Worm (Caenorhabditis elegans) whole organism, L2 larva: Measurements from ENCODE around the gene tag-243.

Experiments
- C34F6.9 ChIP-seq: fragments of 150-350 bp; optimal IDR thresholded peaks from 2 replicates; lab custom pipeline; 2014; ENCODE audit warnings: missing biosample characterization, missing genetic modification characterization
- R02D3.7 ChIP-seq: fragments of 150-350 bp; optimal IDR thresholded peaks from 2 replicates; lab custom pipeline; 2014; ENCODE audit warnings: missing biosample characterization, missing genetic modification characterization
- Y55F3AM.14 ChIP-seq: fragments of 200-800 bp; sonication (Bioruptor generic); optimal IDR thresholded peaks from 2 replicates; lab custom pipeline; 2018; ENCODE audit warnings: mild to moderate bottlenecking, missing genetic modification characterization, missing compliant biosample characterization
- ZK546.5 ChIP-seq: sonication (generic microtip); optimal IDR thresholded peaks from 2 replicates; lab custom pipeline; 2017; ENCODE audit warnings: missing biosample characterization, missing genetic modification characterization
- alr-1 ChIP-seq: fragments of 150-350 bp; optimal IDR thresholded peaks from 2 replicates; lab custom pipeline; 2014; ENCODE audit warnings: missing biosample characterization, missing genetic modification characterization
- ama-1 ChIP-seq: fragments of 150-350 bp; optimal IDR thresholded peaks from 2 replicates; lab custom pipeline; 2018; ENCODE audit warnings: inconsistent platforms
- blmp-1 ChIP-seq: sonication (generic microtip); optimal IDR thresholded peaks from 2 replicates; lab custom pipeline; 2017; ENCODE audit warnings: missing genetic modification characterization, mild to moderate bottlenecking, missing compliant biosample characterization, antibody characterized with exemption, moderate library complexity; ENCODE audit not compliant: insufficient read depth
- ceh-16 ChIP-seq: fragments of 150-350 bp; optimal IDR thresholded peaks from 2 replicates; lab custom pipeline; 2014; ENCODE audit warnings: missing biosample characterization, missing genetic modification characterization
- ceh-82 ChIP-seq: fragments of 150-350 bp; optimal IDR thresholded peaks from 2 replicates; lab custom pipeline; 2014; ENCODE audit warnings: missing biosample characterization, missing genetic modification characterization
- crh-2 ChIP-seq: sonication (generic microtip); optimal IDR thresholded peaks from 2 replicates; lab custom pipeline; 2017; ENCODE audit warnings: missing biosample characterization, missing genetic modification characterization
- dmd-4 ChIP-seq: sonication (generic microtip); optimal IDR thresholded peaks from 2 replicates; lab custom pipeline; 2017; ENCODE audit warnings: missing biosample characterization, missing genetic modification characterization
- elt-1 ChIP-seq: fragments of 150-350 bp; optimal IDR thresholded peaks from 2 replicates; lab custom pipeline; 2014; ENCODE audit warnings: missing biosample characterization, missing genetic modification characterization
- elt-3 ChIP-seq: sonication (generic microtip); optimal IDR thresholded peaks from 2 replicates; lab custom pipeline; 2017; ENCODE audit warnings: missing biosample characterization, missing genetic modification characterization
- fos-1 ChIP-seq: fragments of 150-350 bp; optimal IDR thresholded peaks from 2 replicates; lab custom pipeline; 2014; ENCODE audit warnings: missing biosample characterization, missing genetic modification characterization
- gmeb-1 ChIP-seq: fragments of 150-350 bp; optimal IDR thresholded peaks from 2 replicates; lab custom pipeline; 2014; ENCODE audit warnings: missing biosample characterization, missing genetic modification characterization
- lin-11 ChIP-seq: fragments of 150-350 bp; sonication (generic microtip); optimal IDR thresholded peaks from 2 replicates; lab custom pipeline; 2014; ENCODE audit warnings: missing biosample characterization, missing genetic modification characterization, inconsistent platforms, mixed read lengths
- lin-39 ChIP-seq: fragments of 150-350 bp; optimal IDR thresholded peaks from 2 replicates; lab custom pipeline; 2014; ENCODE audit warnings: missing biosample characterization, missing genetic modification reagents, missing genetic modification characterization
- lsy-2 ChIP-seq, 2 experiments: fragments of 150-350 bp in 1 of 2; sonication (generic microtip) in 1 of 2; optimal IDR thresholded peaks; 2 replicates each; lab custom pipeline; 2014 to 2017; ENCODE audit warnings: missing biosample characterization in 2 of 2, missing genetic modification characterization in 2 of 2
- mab-5 ChIP-seq: fragments of 150-350 bp; optimal IDR thresholded peaks from 2 replicates; lab custom pipeline; 2014; ENCODE audit warnings: missing biosample characterization, missing genetic modification characterization
- mbf-1 ChIP-seq: sonication (generic microtip); optimal IDR thresholded peaks from 2 replicates; lab custom pipeline; 2017; ENCODE audit warnings: missing biosample characterization, missing genetic modification characterization
- mdl-1 ChIP-seq, 2 experiments: fragments of 150-350 bp in 1 of 2; sonication (generic microtip) in 1 of 2; optimal IDR thresholded peaks; 2 replicates each; lab custom pipeline; 2017; ENCODE audit warnings: missing biosample characterization in 2 of 2, missing genetic modification characterization in 2 of 2
- nhr-10 ChIP-seq: sonication (generic microtip); optimal IDR thresholded peaks from 2 replicates; lab custom pipeline; 2017; ENCODE audit warnings: missing biosample characterization, missing genetic modification characterization
- nhr-11 ChIP-seq: fragments of 150-350 bp; optimal IDR thresholded peaks from 2 replicates; lab custom pipeline; 2014; ENCODE audit warnings: missing biosample characterization, missing genetic modification characterization
- nhr-12 ChIP-seq: fragments of 150-350 bp; optimal IDR thresholded peaks from 2 replicates; lab custom pipeline; 2014; ENCODE audit warnings: missing biosample characterization, missing genetic modification characterization
- nhr-23 ChIP-seq: fragments of 150-350 bp; optimal IDR thresholded peaks from 2 replicates; lab custom pipeline; 2014; ENCODE audit warnings: missing biosample characterization, missing genetic modification reagents, missing genetic modification characterization
- nhr-237 ChIP-seq: fragments of 150-350 bp; optimal IDR thresholded peaks from 2 replicates; lab custom pipeline; 2014; ENCODE audit warnings: missing biosample characterization, missing genetic modification characterization
- peb-1 ChIP-seq: fragments of 150-350 bp; optimal IDR thresholded peaks from 2 replicates; lab custom pipeline; 2014; ENCODE audit warnings: missing biosample characterization, missing genetic modification characterization
- sem-4 ChIP-seq: fragments of 150-350 bp; optimal IDR thresholded peaks from 2 replicates; lab custom pipeline; 2014; ENCODE audit warnings: missing biosample characterization, missing genetic modification reagents, missing genetic modification characterization
- skn-1 ChIP-seq: sonication (generic microtip); optimal IDR thresholded peaks from 2 replicates; lab custom pipeline; 2017; ENCODE audit warnings: missing biosample characterization, missing genetic modification characterization
- sma-3 ChIP-seq: sonication (generic microtip); optimal IDR thresholded peaks from 2 replicates; lab custom pipeline; 2016; ENCODE audit warnings: missing genetic modification reagents, missing genetic modification characterization, missing compliant biosample characterization
- sma-9 ChIP-seq, 2 experiments: fragments of 150-350 bp in 1 of 2; sonication (generic microtip) in 1 of 2; optimal IDR thresholded peaks; 2 replicates each; lab custom pipeline; 2014 to 2016; ENCODE audit warnings: missing genetic modification characterization in 2 of 2, mild to moderate bottlenecking in 1 of 2, missing biosample characterization in 1 of 2, missing compliant biosample characterization in 1 of 2, missing genetic modification reagents in 1 of 2, moderate library complexity in 1 of 2
- snpc-4 ChIP-seq: fragments of 150-350 bp; optimal IDR thresholded peaks from 2 replicates; lab custom pipeline; 2014; ENCODE audit warnings: missing biosample characterization, missing genetic modification characterization
- unc-39 ChIP-seq: fragments of 150-350 bp; optimal IDR thresholded peaks from 2 replicates; lab custom pipeline; 2014; ENCODE audit warnings: missing biosample characterization, missing genetic modification characterization
- unc-55 ChIP-seq: fragments of 150-350 bp; sonication (generic microtip); optimal IDR thresholded peaks from 3 replicates; lab custom pipeline; 2014; ENCODE audit warnings: missing biosample characterization, missing genetic modification reagents, missing genetic modification characterization
- unc-62 ChIP-seq: fragments of 150-350 bp; optimal IDR thresholded peaks from 2 replicates; lab custom pipeline; 2014; ENCODE audit warnings: missing biosample characterization, missing genetic modification reagents, missing genetic modification characterization
- zag-1 ChIP-seq: fragments of 150-350 bp; optimal IDR thresholded peaks from 2 replicates; lab custom pipeline; 2014; ENCODE audit warnings: missing biosample characterization, missing genetic modification characterization
- ztf-1 ChIP-seq: fragments of 200-800 bp; sonication (Bioruptor generic); conservative IDR thresholded peaks from 2 replicates; pipeline ENCODE4 v1.3.6; 2022; ENCODE audit warnings: missing genetic modification characterization, missing compliant biosample characterization
- ztf-11 ChIP-seq: sonication (generic microtip); optimal IDR thresholded peaks from 2 replicates; lab custom pipeline; 2017; ENCODE audit warnings: missing biosample characterization, missing genetic modification characterization
- ztf-4 ChIP-seq: fragments of 150-350 bp; optimal IDR thresholded peaks from 2 replicates; lab custom pipeline; 2014; ENCODE audit warnings: missing biosample characterization, missing genetic modification characterization

tag-243 gene

DNA sequence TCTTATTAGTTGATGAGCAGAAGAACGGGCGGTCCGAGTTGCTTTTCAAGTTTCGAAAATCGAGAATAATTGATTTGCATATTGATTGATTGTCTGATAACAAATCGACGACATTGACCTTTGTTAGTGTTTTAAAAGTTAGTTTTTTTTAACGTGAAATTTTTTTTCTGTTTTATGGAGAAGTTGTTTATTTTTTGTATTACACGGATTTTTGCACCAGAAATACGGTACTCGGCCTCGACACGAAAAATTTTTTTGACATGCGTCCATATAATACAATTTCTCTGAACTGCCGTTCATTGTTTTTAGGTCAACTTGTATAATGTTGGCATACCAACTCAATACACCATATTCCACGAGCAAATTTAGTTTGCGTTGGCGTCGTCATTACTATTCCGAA is 32.9 kb downstream of the tag-243 start, which contains the start of gene T23F11.2:
TSS of gene T23F11.2 (minus strand) at position 101 of the 400 bp plus-strand sequence.
- TF ChIP-seq Y55F3AM.14 (GFP tag; lab: Kevin White, UChicago) (no peak), gmeb-1 (tag; lab: Kevin White, UChicago) (no peak), nhr-12 (no peak), nhr-11 (no peak), R02D3.7 (tag; lab: Kevin White, UChicago) (no peak), mbf-1 (tag; lab: Kevin White, UChicago) (no peak), ztf-1 (GFP tag; lab: Robert Waterston, UW) (no peak), nhr-10 (tag; lab: Kevin White, UChicago) (no peak), sma-9 (GFP tag; optimal IDR thresholded peaks at IDR 0.05; lab: Kevin White, UChicago) (no peak), sma-9 (tag; optimal IDR thresholded peaks at IDR 0.05; lab: Kevin White, UChicago) (no peak), unc-62 (GFP tag; lab: Kevin White, UChicago) (no peak)

DNA sequence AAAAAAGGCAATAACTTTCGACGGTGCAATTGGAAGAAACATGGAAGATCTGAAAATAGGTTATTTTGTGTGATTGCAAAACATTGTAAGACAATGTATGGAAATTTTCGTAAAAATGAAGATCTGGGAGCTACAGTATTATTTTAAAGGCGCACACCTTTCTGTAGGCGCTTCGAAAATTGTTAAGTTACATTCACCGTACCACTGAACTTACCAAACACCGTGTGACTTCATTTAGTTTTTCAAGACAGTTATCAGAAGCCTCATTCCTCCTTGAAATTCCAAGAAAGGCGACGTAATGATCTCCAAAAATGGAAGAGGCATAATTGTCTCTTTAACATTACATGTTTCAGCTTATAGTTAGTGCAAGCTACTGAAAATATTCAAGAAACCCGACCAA is 34.3 kb downstream of the tag-243 start:
- TF ChIP-seq lin-11 (tag; lab: Kevin White, UChicago) (no peak), ztf-4 (peak; percentile 17), nhr-12 (no peak), ztf-1 (GFP tag; lab: Robert Waterston, UW) (no peak)

DNA sequence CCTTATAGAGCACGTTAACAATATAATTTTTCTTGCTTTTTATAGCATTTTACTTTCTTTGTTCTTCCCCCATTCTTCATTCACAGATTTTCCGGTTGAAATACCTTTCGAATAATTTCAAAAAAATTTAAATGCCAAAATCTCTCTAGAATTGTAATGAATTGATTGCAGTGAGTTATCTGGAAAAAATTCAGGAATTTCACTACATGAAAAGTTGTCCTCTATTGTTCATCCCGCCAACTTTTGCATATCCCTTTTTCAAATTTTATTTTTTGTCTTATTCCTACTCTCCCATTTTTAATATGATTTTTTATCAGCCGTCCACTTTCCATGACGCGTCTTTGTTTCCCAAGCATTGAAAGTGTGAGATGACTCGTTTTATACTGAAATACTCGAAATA is 34.9 kb downstream of the tag-243 start:
- TF ChIP-seq C34F6.9 (no peak), fos-1 (no peak)

DNA sequence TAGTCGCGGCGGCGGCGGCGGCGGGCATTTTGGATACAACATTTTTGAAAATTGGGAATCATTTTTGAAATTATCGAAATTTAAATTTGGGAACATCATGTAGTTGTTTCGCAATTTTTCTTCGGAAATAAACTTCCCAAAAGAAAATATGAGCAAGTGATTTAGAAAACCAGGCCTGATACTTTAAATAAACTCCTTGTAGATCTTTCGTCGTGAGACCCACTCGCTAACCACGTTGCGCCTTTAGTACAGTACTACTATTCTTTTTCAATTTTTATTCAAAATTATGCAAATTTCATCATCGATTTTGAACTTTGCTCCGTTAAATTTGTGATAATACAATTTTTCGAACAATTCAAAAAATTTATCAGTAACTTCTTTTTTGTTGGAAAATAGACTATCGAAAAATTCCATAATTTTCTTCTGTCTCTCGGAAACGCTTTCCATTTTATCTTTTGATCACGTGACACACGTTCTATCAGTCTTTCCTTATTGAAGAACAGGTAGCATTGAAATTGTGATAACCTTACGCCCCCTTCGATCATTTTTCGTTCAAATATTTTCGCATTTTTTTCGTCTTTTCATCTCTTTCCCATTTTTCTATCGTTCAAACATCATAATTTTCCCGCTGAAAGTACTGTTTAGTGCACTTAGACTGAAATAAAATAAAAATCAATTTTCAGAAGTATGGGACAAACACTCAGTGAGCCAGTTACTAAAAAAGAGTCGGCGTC is 38.3 kb downstream of the tag-243 start, which contains the start of gene ppm-2:
TSS of gene ppm-2 (plus strand) at position 684 of the 734 bp plus-strand sequence.
- TF ChIP-seq sma-9 (GFP tag; optimal IDR thresholded peaks at IDR 0.05; lab: Kevin White, UChicago) (peak; percentile 64), sma-9 (tag; optimal IDR thresholded peaks at IDR 0.05; lab: Kevin White, UChicago) (no peak), ztf-4 (peak; percentile 7), ama-1 (peak; percentile 36), fos-1 (peak; percentile 35), unc-39 (tag; lab: Kevin White, UChicago) (no peak), unc-55 (GFP tag; lab: Kevin White, UChicago) (no peak), gmeb-1 (tag; lab: Kevin White, UChicago) (peak; percentile 52), nhr-10 (tag; lab: Kevin White, UChicago) (no peak), sma-3 (GFP tag; lab: Kevin White, UChicago) (peak; percentile 0), Y55F3AM.14 (GFP tag; lab: Kevin White, UChicago) (no peak)

DNA sequence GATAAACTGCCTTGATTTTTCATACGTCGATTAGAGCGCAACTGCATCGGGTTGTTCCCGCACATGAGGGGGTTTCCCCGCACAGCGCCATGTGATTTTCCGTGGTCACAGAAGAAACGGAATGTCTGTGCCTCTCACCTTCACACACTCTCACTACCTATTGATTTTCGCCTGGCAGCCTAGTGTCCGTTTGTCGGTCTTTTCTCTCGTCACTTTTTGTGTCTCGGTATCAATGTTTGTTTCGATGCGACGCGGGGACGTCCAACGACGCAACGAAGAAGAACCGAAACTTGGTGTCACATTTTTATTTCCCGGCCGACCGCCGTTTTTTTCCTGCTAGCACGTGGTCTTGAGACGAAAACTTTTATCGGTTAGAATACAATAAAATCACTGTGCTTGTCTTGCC is 38.9 kb downstream of the tag-243 start:
- TF ChIP-seq blmp-1 = peak; percentile 89
- TF ChIP-seq nhr-23 (tag; lab: Kevin White, UChicago) = no peak
- peak; percentile 94 for TF ChIP-seq lin-11 (tag; lab: Kevin White, UChicago)
- TF ChIP-seq fos-1 = peak; percentile 98
- TF ChIP-seq lsy-2 (tag; optimal IDR thresholded peaks at IDR 0.05; lab: Kevin White, UChicago) = peak; percentile 41 to 93
- peak; percentile 65 for TF ChIP-seq skn-1 (tag; lab: Kevin White, UChicago)
- TF ChIP-seq sma-9 (GFP tag; optimal IDR thresholded peaks at IDR 0.05; lab: Kevin White, UChicago) = peak; percentile 99
- TF ChIP-seq sma-9 (tag; optimal IDR thresholded peaks at IDR 0.05; lab: Kevin White, UChicago) = peak; percentile 87
- TF ChIP-seq sma-3 (GFP tag; lab: Kevin White, UChicago) = peak; percentile 97
- peak; percentile 81 for TF ChIP-seq gmeb-1 (tag; lab: Kevin White, UChicago)
- TF ChIP-seq nhr-10 (tag; lab: Kevin White, UChicago) = peak; percentile 7
- no peak for TF ChIP-seq nhr-237 (tag; lab: Kevin White, UChicago)
- peak; percentile 55 for TF ChIP-seq snpc-4
- TF ChIP-seq elt-1 (tag; lab: Kevin White, UChicago) = no peak
- TF ChIP-seq R02D3.7 (tag; lab: Kevin White, UChicago) = no peak
- peak; percentile 99 for TF ChIP-seq C34F6.9
- TF ChIP-seq ZK546.5 = no peak
- peak; percentile 99 for TF ChIP-seq mdl-1 (tag; optimal IDR thresholded peaks at IDR 0.05; lab: Kevin White, UChicago)
- TF ChIP-seq unc-62 (GFP tag; lab: Kevin White, UChicago) = no peak
- no peak for TF ChIP-seq alr-1 (tag; lab: Kevin White, UChicago)
- peak; percentile 13 for TF ChIP-seq nhr-12
- peak; percentile 95 for TF ChIP-seq sem-4
- TF ChIP-seq lin-39 = no peak
- no peak for TF ChIP-seq elt-3
- TF ChIP-seq zag-1 = peak; percentile 86
- TF ChIP-seq Y55F3AM.14 (GFP tag; lab: Kevin White, UChicago) = peak; percentile 91
- TF ChIP-seq ztf-1 (GFP tag; lab: Robert Waterston, UW) = no peak
- TF ChIP-seq ceh-82 = peak; percentile 39
- no peak for TF ChIP-seq ama-1
- TF ChIP-seq crh-2 = peak; percentile 92
- TF ChIP-seq ztf-11 (tag; lab: Kevin White, UChicago) = no peak
- TF ChIP-seq unc-39 (tag; lab: Kevin White, UChicago) = no peak
- peak; percentile 58 for TF ChIP-seq mab-5 (tag; lab: Kevin White, UChicago)
- TF ChIP-seq dmd-4 = no peak
- no peak for TF ChIP-seq peb-1 (tag; lab: Kevin White, UChicago)
- peak; percentile 89 for TF ChIP-seq unc-55 (GFP tag; lab: Kevin White, UChicago)
- TF ChIP-seq ceh-16 (tag; lab: Kevin White, UChicago) = no peak
- TF ChIP-seq nhr-11 = no peak
- peak; percentile 54 for TF ChIP-seq ztf-4
